Worm (Caenorhabditis elegans): ENCODE data around the gene nhr-104.

nhr-104 gene

ce11 chrIV:4745422-4745821, 43.1 kb downstream of the nhr-104 start, which contains the start of gene timm-17B.1:
Gene timm-17B.1 (minus strand): TSS chrIV:4745492.
- no peak for TF ChIP-seq tra-4 (tag; optimal IDR thresholded peaks at IDR 0.05)
- no peak for TF ChIP-seq B0310.2 (tag; optimal IDR thresholded peaks at IDR 0.05)
- TF ChIP-seq ceh-13 (GFP tag; optimal IDR thresholded peaks at IDR 0.05), result no peak
- no peak for TF ChIP-seq ama-1 (optimal IDR thresholded peaks at IDR 0.05)
- no peak for TF ChIP-seq hmbx-1 (tag; optimal IDR thresholded peaks at IDR 0.05)
- no peak for TF ChIP-seq ceh-36 (tag; optimal IDR thresholded peaks at IDR 0.05)
- peak; percentile 34 for TF ChIP-seq F13C5.2 (tag; optimal IDR thresholded peaks at IDR 0.05)
- TF ChIP-seq pes-1 (GFP tag; IDR thresholded peaks at IDR 0.05), result 0 out of 2 replicates have a peak, but pooled peaks have one; percentile 34

DNA sequence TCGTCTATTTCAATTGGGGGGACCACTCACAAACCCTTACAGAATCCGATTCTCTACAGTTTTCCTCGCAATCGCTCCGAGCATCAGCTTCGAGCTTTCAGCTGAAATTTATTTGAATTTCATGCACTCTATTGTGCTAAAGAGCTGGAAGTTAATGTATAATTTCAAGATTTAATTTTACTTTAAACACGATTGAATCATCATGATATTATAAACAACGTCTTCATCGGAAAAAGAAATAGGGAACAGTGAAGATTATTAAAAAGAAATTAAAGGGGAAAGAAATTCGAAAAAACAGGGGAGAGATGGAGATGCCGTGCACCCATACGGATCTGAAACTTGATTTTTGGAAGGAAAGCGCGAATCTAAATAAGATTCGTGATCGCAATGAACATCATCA, 44.3 kb downstream of the nhr-104 start, which contains the start of gene hoe-1:
hoe-1 (minus strand) TSS at position 101 of the 400 bp plus-strand sequence.
- no peak for TF ChIP-seq tbx-37 (GFP tag; conservative IDR thresholded peaks at IDR 0.05)
- no peak for TF ChIP-seq F13C5.2 (tag; optimal IDR thresholded peaks at IDR 0.05)
- no peak for TF ChIP-seq aly-1 (tag; optimal IDR thresholded peaks at IDR 0.05)
- TF ChIP-seq tbx-11 (GFP tag; IDR thresholded peaks at IDR 0.05), result no peak

ce11 chrIV:4742480-4742879, 46.0 kb downstream of the nhr-104 start:
- TF ChIP-seq hmg-4 (GFP tag; optimal IDR thresholded peaks at IDR 0.05), result no peak
- TF ChIP-seq tbx-37 (GFP tag; conservative IDR thresholded peaks at IDR 0.05), result no peak
- no peak for TF ChIP-seq ama-1 (optimal IDR thresholded peaks at IDR 0.05)
- no peak for TF ChIP-seq hnd-1 (tag; optimal IDR thresholded peaks at IDR 0.05)
- no peak for TF ChIP-seq ceh-13 (GFP tag; optimal IDR thresholded peaks at IDR 0.05)
- no peak for TF ChIP-seq B0310.2 (tag; optimal IDR thresholded peaks at IDR 0.05)
- no peak for TF ChIP-seq F13C5.2 (tag; optimal IDR thresholded peaks at IDR 0.05)
- no peak for TF ChIP-seq pes-1 (GFP tag; IDR thresholded peaks at IDR 0.05)
- no peak for TF ChIP-seq aly-1 (tag; optimal IDR thresholded peaks at IDR 0.05)
- no peak for TF ChIP-seq tra-4 (tag; optimal IDR thresholded peaks at IDR 0.05)
- TF ChIP-seq tbx-11 (GFP tag; IDR thresholded peaks at IDR 0.05), result no peak
- TF ChIP-seq scrt-1 (GFP tag; IDR thresholded peaks at IDR 0.05), result no peak
- TF ChIP-seq ceh-36 (tag; optimal IDR thresholded peaks at IDR 0.05), result no peak
- TF ChIP-seq flt-1 (GFP tag; IDR thresholded peaks at IDR 0.05), result no peak
- TF ChIP-seq sea-1 (GFP tag; conservative IDR thresholded peaks at IDR 0.05), result no peak

- TF ChIP-seq ets-7 (tag; optimal IDR thresholded peaks at IDR 0.05) (no peak), flt-1 (GFP tag; IDR thresholded peaks at IDR 0.05) (no peak), sea-1 (GFP tag; conservative IDR thresholded peaks at IDR 0.05) (no peak), B0310.2 (tag; optimal IDR thresholded peaks at IDR 0.05) (no peak), tbx-11 (GFP tag; IDR thresholded peaks at IDR 0.05) (no peak), scrt-1 (GFP tag; IDR thresholded peaks at IDR 0.05) (no peak), tra-4 (tag; optimal IDR thresholded peaks at IDR 0.05) (no peak), hmg-4 (GFP tag; optimal IDR thresholded peaks at IDR 0.05) (no peak), aly-1 (tag; optimal IDR thresholded peaks at IDR 0.05) (no peak), F13C5.2 (tag; optimal IDR thresholded peaks at IDR 0.05) (no peak), hmbx-1 (tag; optimal IDR thresholded peaks at IDR 0.05) (no peak)
Measured at ce11 chrIV:4737258-4737657, 51.2 kb downstream of the nhr-104 start, which contains the start of gene fbxb-78. Gene fbxb-78 (plus strand): TSS chrIV:4737558.
